Fruit fly (Drosophila melanogaster) whole organism, embryonic: ENCODE results near the gene raw.
A peak's percentile ranks its signal among the peaks of the same experiment; 100 is the strongest.

Source experiments
- Abd-B ChIP-seq: fragments of 200-800 bp; sonication (Bioruptor generic); optimal IDR thresholded peaks from 2 replicates; lab custom pipeline; 2018; ENCODE audit warnings: missing biosample characterization, mild to moderate bottlenecking, missing genetic modification characterization, moderate library complexity
- Adf1 ChIP-seq: fragments of 200-800 bp; sonication (Bioruptor generic); IDR thresholded peaks from 2 replicates; pipeline ENCODE4 v1.3.6; 2022; ENCODE audit warnings: missing biosample characterization, missing genetic modification characterization
- B-H2 ChIP-seq: fragments of 200-800 bp; sonication (Bioruptor generic); optimal IDR thresholded peaks from 2 replicates; lab custom pipeline; 2018; ENCODE audit warnings: missing biosample characterization, mild to moderate bottlenecking, missing genetic modification characterization
- C15 ChIP-seq: fragments of 200-800 bp; sonication (Bioruptor generic); IDR thresholded peaks from 3 replicates; pipeline ENCODE4 v1.3.6; 2022; ENCODE audit warnings: missing biosample characterization, missing genetic modification characterization
- CG10209 ChIP-seq: fragments of 200-800 bp; sonication (Bioruptor generic); optimal IDR thresholded peaks from 3 replicates; lab custom pipeline; 2017; ENCODE audit warnings: missing biosample characterization, mild to moderate bottlenecking, missing genetic modification characterization, missing genetic modification reagents
- CG10321 ChIP-seq: fragments of 200-800 bp; sonication (Bioruptor generic); IDR thresholded peaks from 2 replicates; pipeline ENCODE4 v1.3.6; 2022; ENCODE audit warnings: missing biosample characterization, missing genetic modification characterization
- CG10431 ChIP-seq: fragments of 200-800 bp; sonication (Bioruptor generic); optimal IDR thresholded peaks from 3 replicates; lab custom pipeline; 2018; ENCODE audit warnings: missing biosample characterization, mild to moderate bottlenecking, missing genetic modification characterization
- CG13894 ChIP-seq: fragments of 200-800 bp; sonication (Bioruptor generic); optimal IDR thresholded peaks from 3 replicates; lab custom pipeline; 2018; ENCODE audit warnings: missing biosample characterization, mild to moderate bottlenecking, missing genetic modification characterization, moderate library complexity
- CG17186 ChIP-seq: fragments of 200-800 bp; sonication (Bioruptor generic); optimal IDR thresholded peaks from 3 replicates; lab custom pipeline; 2017; ENCODE audit warnings: missing biosample characterization, missing genetic modification reagents, missing genetic modification characterization
- CG17568 ChIP-seq: fragments of 200-800 bp; sonication (Bioruptor generic); optimal IDR thresholded peaks from 2 replicates; lab custom pipeline; 2018; ENCODE audit warnings: missing biosample characterization, mild to moderate bottlenecking, missing genetic modification characterization, moderate library complexity
- CG1792 ChIP-seq: fragments of 200-800 bp; sonication (Bioruptor generic); optimal IDR thresholded peaks from 2 replicates; lab custom pipeline; 2016; ENCODE audit warnings: missing biosample characterization, missing genetic modification characterization
- CG2712 ChIP-seq: fragments of 200-800 bp; optimal IDR thresholded peaks from 3 replicates; lab custom pipeline; 2019; ENCODE audit warnings: missing biosample characterization, mild to moderate bottlenecking, missing genetic modification characterization, moderate library complexity
- CG3281 ChIP-seq: fragments of 200-800 bp; sonication (Bioruptor generic); optimal IDR thresholded peaks from 3 replicates; lab custom pipeline; 2017; ENCODE audit warnings: missing biosample characterization, mild to moderate bottlenecking, missing genetic modification characterization
- CG33557 ChIP-seq: fragments of 200-800 bp; sonication (Bioruptor generic); optimal IDR thresholded peaks from 2 replicates; lab custom pipeline; 2019; ENCODE audit warnings: missing biosample characterization, mild to moderate bottlenecking, missing genetic modification characterization, moderate library complexity
- CG4424 ChIP-seq: fragments of 200-800 bp; sonication (Bioruptor generic); optimal IDR thresholded peaks from 3 replicates; lab custom pipeline; 2016; ENCODE audit warnings: missing biosample characterization, missing genetic modification characterization
- CG5180 ChIP-seq: fragments of 200-800 bp; sonication (Bioruptor generic); optimal IDR thresholded peaks from 3 replicates; lab custom pipeline; 2017; ENCODE audit warnings: missing biosample characterization, missing genetic modification characterization, mild to moderate bottlenecking, moderate library complexity, missing genetic modification reagents
- CG6765 ChIP-seq: fragments of 200-800 bp; sonication (Bioruptor generic); optimal IDR thresholded peaks from 3 replicates; lab custom pipeline; 2017; ENCODE audit warnings: missing biosample characterization, mild to moderate bottlenecking, missing genetic modification characterization
- CG7372 ChIP-seq: fragments of 200-800 bp; sonication (Bioruptor generic); IDR thresholded peaks from 2 replicates; pipeline ENCODE4 v1.3.6; 2022; ENCODE audit warnings: missing biosample characterization, missing genetic modification characterization
- CG8359 ChIP-seq: fragments of 200-800 bp; sonication (Bioruptor generic); optimal IDR thresholded peaks from 2 replicates; lab custom pipeline; 2017; ENCODE audit warnings: missing biosample characterization, mild to moderate bottlenecking, missing genetic modification characterization, borderline replicate concordance
- CG8924 ChIP-seq: fragments of 200-800 bp; optimal IDR thresholded peaks from 3 replicates; lab custom pipeline; 2019; ENCODE audit warnings: missing biosample characterization, mild to moderate bottlenecking, missing genetic modification characterization, moderate library complexity
- CG9797 ChIP-seq: fragments of 200-800 bp; sonication (Bioruptor generic); optimal IDR thresholded peaks from 3 replicates; lab custom pipeline; 2018; ENCODE audit warnings: missing biosample characterization, mild to moderate bottlenecking, missing genetic modification characterization
- Chrac-16 ChIP-seq: fragments of 200-800 bp; sonication (Bioruptor generic); optimal IDR thresholded peaks from 3 replicates; lab custom pipeline; 2016; ENCODE audit warnings: missing biosample characterization, missing genetic modification characterization
- Dfd ChIP-seq, 2 experiments: fragments of >200 bp; optimal IDR thresholded peaks; 2 replicates each; lab custom pipeline; 2017; ENCODE audit warnings: missing biosample characterization in 2 of 2, missing genetic modification characterization in 2 of 2
- Dp ChIP-seq: fragments of 200-800 bp; sonication (Bioruptor generic); optimal IDR thresholded peaks from 2 replicates; lab custom pipeline; 2018; ENCODE audit warnings: missing biosample characterization, mild to moderate bottlenecking, missing genetic modification characterization, moderate library complexity
- Dref ChIP-seq: fragments of 200-800 bp; sonication (Bioruptor generic); IDR thresholded peaks from 2 replicates; pipeline ENCODE4 v1.3.6; 2022; ENCODE audit warnings: missing biosample characterization, missing genetic modification characterization
- Drgx ChIP-seq: fragments of 200-800 bp; sonication (Bioruptor generic); IDR thresholded peaks from 2 replicates; pipeline ENCODE4 v1.3.6; 2022; ENCODE audit warnings: missing biosample characterization, missing genetic modification characterization
- ERR ChIP-seq: fragments of 200-800 bp; sonication (Bioruptor generic); optimal IDR thresholded peaks from 2 replicates; lab custom pipeline; 2016; ENCODE audit warnings: missing biosample characterization, missing genetic modification characterization
- Fer3 ChIP-seq: fragments of 200-800 bp; sonication (Bioruptor generic); optimal IDR thresholded peaks from 2 replicates; lab custom pipeline; 2018; ENCODE audit warnings: missing biosample characterization, mild to moderate bottlenecking, missing genetic modification characterization, moderate library complexity
- HmgD ChIP-seq: fragments of 200-800 bp; sonication (Bioruptor generic); optimal IDR thresholded peaks from 3 replicates; lab custom pipeline; 2016; ENCODE audit warnings: missing biosample characterization, missing genetic modification characterization
- Hmr ChIP-seq: fragments of 200-800 bp; sonication (Bioruptor generic); optimal IDR thresholded peaks from 3 replicates; lab custom pipeline; 2017; ENCODE audit warnings: mild to moderate bottlenecking, missing biosample characterization, missing genetic modification reagents, missing genetic modification characterization
- MTF-1 ChIP-seq: fragments of 200-800 bp; sonication (Bioruptor generic); optimal IDR thresholded peaks from 2 replicates; lab custom pipeline; 2018; ENCODE audit warnings: missing biosample characterization, mild to moderate bottlenecking, missing genetic modification characterization, borderline replicate concordance
- Med ChIP-seq: fragments of 200-800 bp; sonication (Bioruptor generic); peaks from one replicate; lab custom pipeline; 2016; ENCODE audit warnings: missing biosample characterization, missing genetic modification characterization, mild to moderate bottlenecking, inconsistent platforms, moderate library complexity
- NC2α ChIP-seq: fragments of 200-800 bp; sonication (Bioruptor generic); optimal IDR thresholded peaks from 2 replicates; lab custom pipeline; 2016; ENCODE audit warnings: missing biosample characterization, missing genetic modification characterization
- Ssrp ChIP-seq: fragments of 200-800 bp; sonication (Bioruptor generic); optimal IDR thresholded peaks from 2 replicates; lab custom pipeline; 2018; ENCODE audit warnings: missing biosample characterization, mild to moderate bottlenecking, missing genetic modification characterization, moderate library complexity
- al ChIP-seq: fragments of 200-800 bp; sonication (Bioruptor generic); IDR thresholded peaks from 2 replicates; pipeline ENCODE4 v1.3.6; 2022; ENCODE audit warnings: missing biosample characterization, missing genetic modification characterization
- ash1 ChIP-seq: fragments of 200-800 bp; sonication (Bioruptor generic); optimal IDR thresholded peaks from 2 replicates; lab custom pipeline; 2018; ENCODE audit warnings: missing biosample characterization, mild to moderate bottlenecking, missing genetic modification characterization
- chinmo ChIP-seq: fragments of 200-800 bp; sonication (Bioruptor generic); IDR thresholded peaks from 4 replicates; pipeline ENCODE4 v1.3.6; 2022; ENCODE audit warnings: missing biosample characterization, missing genetic modification characterization; ENCODE audit not compliant: partially characterized antibody
- crc ChIP-seq: fragments of 200-800 bp; sonication (Bioruptor generic); optimal IDR thresholded peaks from 2 replicates; lab custom pipeline; 2016; ENCODE audit warnings: missing biosample characterization, missing genetic modification characterization
- kni ChIP-seq: fragments of 200-800 bp; sonication (Bioruptor generic); optimal IDR thresholded peaks from 3 replicates; lab custom pipeline; 2017; ENCODE audit warnings: mild to moderate bottlenecking, missing biosample characterization, missing genetic modification reagents, missing genetic modification characterization
- mld ChIP-seq: fragments of 200-800 bp; sonication (Bioruptor generic); IDR thresholded peaks from 3 replicates; pipeline ENCODE4 v1.3.6; 2022; ENCODE audit warnings: missing biosample characterization, missing genetic modification characterization; ENCODE audit not compliant: partially characterized antibody
- nerfin-1 ChIP-seq: fragments of 200-800 bp; sonication (Bioruptor generic); optimal IDR thresholded peaks from 3 replicates; lab custom pipeline; 2019; ENCODE audit warnings: missing biosample characterization, mild to moderate bottlenecking, missing genetic modification characterization, moderate library complexity
- peb ChIP-seq: fragments of 200-800 bp; sonication (Bioruptor generic); IDR thresholded peaks from 2 replicates; pipeline ENCODE4 v1.3.6; 2022; ENCODE audit warnings: missing biosample characterization, missing genetic modification characterization
- pita ChIP-seq: fragments of 200-800 bp; sonication (Bioruptor generic); optimal IDR thresholded peaks from 2 replicates; lab custom pipeline; 2017; ENCODE audit warnings: missing biosample characterization, mild to moderate bottlenecking, missing genetic modification characterization
- ro ChIP-seq: fragments of 200-800 bp; sonication (Bioruptor generic); IDR thresholded peaks from 2 replicates; pipeline ENCODE4 v1.3.6; 2022; ENCODE audit warnings: missing biosample characterization, missing genetic modification characterization
- sisA ChIP-seq: fragments of 200-800 bp; sonication (Bioruptor generic); IDR thresholded peaks from 2 replicates; pipeline ENCODE4 v1.3.6; 2022; ENCODE audit warnings: missing biosample characterization, missing genetic modification characterization
- slbo ChIP-seq: fragments of 200-800 bp; sonication (Bioruptor generic); IDR thresholded peaks from 2 replicates; pipeline ENCODE4 v1.3.6; 2022; ENCODE audit warnings: missing biosample characterization, missing genetic modification characterization
- slou ChIP-seq: fragments of 200-800 bp; sonication (Bioruptor generic); optimal IDR thresholded peaks from 3 replicates; lab custom pipeline; 2016; ENCODE audit warnings: missing biosample characterization, missing genetic modification characterization
- slp2 ChIP-seq: fragments of 200-800 bp; sonication (Bioruptor generic); optimal IDR thresholded peaks from 2 replicates; lab custom pipeline; 2016; ENCODE audit warnings: missing biosample characterization, missing genetic modification characterization
- tup ChIP-seq: fragments of 200-800 bp; sonication (Bioruptor generic); optimal IDR thresholded peaks from 2 replicates; lab custom pipeline; 2016; ENCODE audit warnings: missing biosample characterization, mild to moderate bottlenecking, missing genetic modification characterization, moderate library complexity
- yki ChIP-seq: fragments of >200 bp; optimal IDR thresholded peaks from 3 replicates; lab custom pipeline; 2018
- z ChIP-seq: fragments of 200-800 bp; sonication (Bioruptor generic); IDR thresholded peaks from 3 replicates; pipeline ENCODE4 v1.3.6; 2022; ENCODE audit warnings: missing biosample characterization, missing genetic modification characterization
- zfh1 ChIP-seq: fragments of 200-800 bp; sonication (Bioruptor generic); IDR thresholded peaks from 3 replicates; pipeline ENCODE4 v1.3.6; 2022; ENCODE audit warnings: missing biosample characterization, missing genetic modification characterization

Gene raw

dm6 chr2L:8732702-8733101, 7.8 kb downstream of the raw start (continued):
- TF ChIP-seq ro = no peak
- TF ChIP-seq nerfin-1 (tag; lab: Kevin White, UChicago) = no peak
- no peak for TF ChIP-seq CG1792 (GFP tag; lab: Kevin White, UChicago)
- no peak for TF ChIP-seq CG13894 (tag; lab: Kevin White, UChicago)
- no peak for TF ChIP-seq C15 (GFP tag; lab: Robert Waterston, UW)
- TF ChIP-seq Med = peak; percentile 85
- no peak for TF ChIP-seq yki
- TF ChIP-seq HmgD (GFP tag; lab: Kevin White, UChicago) = no peak
- TF ChIP-seq CG10321 = no peak
- TF ChIP-seq chinmo (GFP tag; lab: Robert Waterston, UW) = peak; percentile 57; the same call in 1 of the 4 replicates
- TF ChIP-seq Dfd (GFP tag; optimal IDR thresholded peaks at IDR 0.05; lab: Kevin White, UChicago) = no peak
- TF ChIP-seq al (GFP tag; lab: Robert Waterston, UW) = no peak
- peak; percentile 5 for TF ChIP-seq CG2712 (tag; lab: Kevin White, UChicago)
- no peak for TF ChIP-seq kni (GFP tag; lab: Kevin White, UChicago)
- TF ChIP-seq Dp (GFP tag; lab: Kevin White, UChicago) = no peak
- TF ChIP-seq tup (GFP tag; lab: Kevin White, UChicago) = no peak
- no peak for TF ChIP-seq NC2α (GFP tag; lab: Kevin White, UChicago)
- TF ChIP-seq slp2 (GFP tag; lab: Kevin White, UChicago) = no peak
- peak; percentile 27 for TF ChIP-seq Hmr (GFP tag; lab: Kevin White, UChicago)
- no peak for TF ChIP-seq MTF-1 (GFP tag; lab: Kevin White, UChicago)
- no peak for TF ChIP-seq B-H2 (GFP tag; lab: Kevin White, UChicago)
- TF ChIP-seq CG7372 = no peak
- no peak for TF ChIP-seq Ssrp (tag; lab: Kevin White, UChicago)
- no peak for TF ChIP-seq peb (GFP tag; lab: Robert Waterston, UW)
- no peak for TF ChIP-seq CG10431
- no peak for TF ChIP-seq Adf1 (GFP tag; lab: Robert Waterston, UW)
- TF ChIP-seq CG4424 = no peak
- no peak for TF ChIP-seq ash1 (GFP tag; lab: Kevin White, UChicago)
- no peak for TF ChIP-seq ERR (GFP tag; lab: Kevin White, UChicago)
- no peak for TF ChIP-seq CG8359 (GFP tag; lab: Kevin White, UChicago)
- no peak for TF ChIP-seq Drgx (GFP tag; lab: Robert Waterston, UW)
- TF ChIP-seq CG33557 = no peak
- no peak for TF ChIP-seq pita (GFP tag; lab: Kevin White, UChicago)
- TF ChIP-seq crc (GFP tag; lab: Kevin White, UChicago) = no peak
- TF ChIP-seq mld (GFP tag; lab: Robert Waterston, UW) = no peak
- peak; percentile 50; the same call in 1 of the 3 replicates for TF ChIP-seq zfh1
- TF ChIP-seq CG3281 (GFP tag; lab: Kevin White, UChicago) = no peak
- TF ChIP-seq CG9797 (GFP tag; lab: Kevin White, UChicago) = no peak
- TF ChIP-seq Dref = no peak
- no peak for TF ChIP-seq CG8924 (tag; lab: Kevin White, UChicago)
- peak; percentile 53 for TF ChIP-seq Abd-B (GFP tag; lab: Kevin White, UChicago)
- TF ChIP-seq CG6765 = no peak
- TF ChIP-seq CG5180 (GFP tag; lab: Kevin White, UChicago) = no peak
- no peak for TF ChIP-seq CG10209 (GFP tag; lab: Kevin White, UChicago)
- TF ChIP-seq slbo (GFP tag; lab: Robert Waterston, UW) = 0 out of 2 replicates have a peak, but pooled peaks have one; percentile 35
- TF ChIP-seq sisA (GFP tag; lab: Robert Waterston, UW) = peak; percentile 53
- TF ChIP-seq CG17186 (GFP tag; lab: Kevin White, UChicago) = no peak
- TF ChIP-seq CG17568 (GFP tag; lab: Kevin White, UChicago) = no peak
- TF ChIP-seq z (GFP tag; lab: Robert Waterston, UW) = no peak
- TF ChIP-seq slou = no peak
- no peak for TF ChIP-seq Fer3 (tag; lab: Kevin White, UChicago)
- peak; percentile 23 for TF ChIP-seq Chrac-16 (GFP tag; lab: Kevin White, UChicago)
